Fruit fly (Drosophila melanogaster): ENCODE results near the gene Ccp84Ae.

Gene Ccp84Ae

DNA sequence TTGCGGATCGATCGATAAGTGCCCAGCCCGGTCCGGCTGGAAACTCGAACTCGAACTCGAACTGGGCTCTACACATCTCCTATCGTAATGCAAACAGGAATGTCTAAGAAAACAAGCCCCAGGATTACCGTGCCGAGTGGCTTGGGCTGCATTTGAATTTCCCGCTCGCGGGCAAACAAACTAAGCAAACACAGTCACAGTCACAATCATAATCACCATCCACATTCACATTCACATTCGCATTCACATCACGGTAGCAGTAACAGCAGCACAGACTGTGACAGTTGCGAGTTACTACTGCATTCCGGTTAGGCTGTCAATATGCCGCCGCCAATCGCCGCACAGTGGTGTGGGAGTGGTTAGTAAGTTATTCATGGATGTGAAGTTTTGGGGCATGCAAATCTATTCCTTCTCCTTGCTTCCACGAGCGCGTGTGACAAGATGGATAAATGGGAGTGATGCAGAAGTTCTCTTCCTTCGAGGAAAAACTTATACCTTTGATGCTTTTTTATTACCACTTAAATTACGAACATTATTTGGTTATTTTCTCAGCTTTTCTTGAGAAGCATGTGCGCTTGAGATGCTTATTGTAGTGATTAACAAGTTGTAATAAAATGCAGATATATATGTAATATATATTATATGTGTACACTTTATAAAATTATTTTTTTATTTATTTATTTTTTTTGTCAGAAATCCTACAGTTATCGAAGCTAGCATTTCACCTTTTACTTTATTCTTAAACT is 27.0 kb downstream of the Ccp84Ae start (continued):
- TF ChIP-seq eyg (GFP tag; optimal IDR thresholded peaks at IDR 0.05) (no peak), chm (GFP tag; IDR thresholded peaks at IDR 0.05) (0 out of 2 replicates have a peak, but pooled peaks have one; percentile 51), Sox100B (GFP tag; optimal IDR thresholded peaks at IDR 0.05) (peak; percentile 27), CG7928 (GFP tag; optimal IDR thresholded peaks at IDR 0.05) (no peak), Hr78 (GFP tag; optimal IDR thresholded peaks at IDR 0.05) (no peak), Bteb2 (GFP tag; optimal IDR thresholded peaks at IDR 0.05) (no peak), CG12391 (tag; optimal IDR thresholded peaks at IDR 0.05) (no peak), wdn (GFP tag; IDR thresholded peaks at IDR 0.05) (no peak), BEAF-32 (GFP tag; optimal IDR thresholded peaks at IDR 0.05) (no peak), CG16779 (GFP tag; IDR thresholded peaks at IDR 0.05) (no peak), Abd-B (GFP tag; optimal IDR thresholded peaks at IDR 0.05) (no peak), CG14014 (GFP tag; IDR thresholded peaks at IDR 0.05) (no peak), CG17186 (GFP tag; optimal IDR thresholded peaks at IDR 0.05) (no peak), Dek (tag; optimal IDR thresholded peaks at IDR 0.05) (no peak), Myb (GFP tag; optimal IDR thresholded peaks at IDR 0.05) (no peak), Scr (GFP tag; IDR thresholded peaks at IDR 0.05; ENCODE audit: partially characterized antibody) (no peak), gt (GFP tag; IDR thresholded peaks at IDR 0.05) (no peak), shn (GFP tag; optimal IDR thresholded peaks at IDR 0.05) (no peak), Kr (GFP tag; optimal IDR thresholded peaks at IDR 0.05) (no peak), CG8944 (GFP tag; optimal IDR thresholded peaks at IDR 0.05) (no peak), twi (tag; optimal IDR thresholded peaks at IDR 0.05) (no peak), CG17385 (GFP tag; optimal IDR thresholded peaks at IDR 0.05) (no peak), Fer2 (tag; optimal IDR thresholded peaks at IDR 0.05) (no peak), fru (optimal IDR thresholded peaks at IDR 0.05) (no peak), Neu2 (GFP tag; optimal IDR thresholded peaks at IDR 0.05; ENCODE audit: borderline replicate concordance) (peak; percentile 39), CkIIα-i1 (GFP tag; IDR thresholded peaks at IDR 0.05) (no peak), CG31224 (GFP tag; IDR thresholded peaks at IDR 0.05) (no peak), ap (GFP tag; IDR thresholded peaks at IDR 0.05) (no peak), CG6175 (GFP tag; IDR thresholded peaks at IDR 0.05) (no peak), CG3995 (GFP tag; optimal IDR thresholded peaks at IDR 0.05) (peak; percentile 95), Atf-2 (GFP tag; optimal IDR thresholded peaks at IDR 0.05) (no peak), Elba2 (GFP tag; optimal IDR thresholded peaks at IDR 0.05) (no peak), gsb (GFP tag; IDR thresholded peaks at IDR 0.05) (no peak), gsb-n (tag; optimal IDR thresholded peaks at IDR 0.05) (no peak), CG15011 (GFP tag; optimal IDR thresholded peaks at IDR 0.05) (no peak), CG2116 (GFP tag; optimal IDR thresholded peaks at IDR 0.05) (no peak), slou (GFP tag; optimal IDR thresholded peaks at IDR 0.05) (no peak), vfl (GFP tag; optimal IDR thresholded peaks at IDR 0.05) (no peak), CG13296 (GFP tag; optimal IDR thresholded peaks at IDR 0.05) (no peak), CG31365 (tag; optimal IDR thresholded peaks at IDR 0.05) (no peak), E2f1 (GFP tag; IDR thresholded peaks at IDR 0.05) (no peak), NFAT (GFP tag; IDR thresholded peaks at IDR 0.05) (no peak), CG17829 (tag; optimal IDR thresholded peaks at IDR 0.05) (no peak), al (GFP tag; IDR thresholded peaks at IDR 0.05) (no peak), CG8359 (GFP tag; optimal IDR thresholded peaks at IDR 0.05; ENCODE audit: borderline replicate concordance) (no peak), Tbp (GFP tag; optimal IDR thresholded peaks at IDR 0.05) (no peak), CG10321 (GFP tag; IDR thresholded peaks at IDR 0.05) (no peak), danr (GFP tag; IDR thresholded peaks at IDR 0.05) (no peak), Gsc (GFP tag; IDR thresholded peaks at IDR 0.05) (no peak), Camta (GFP tag; optimal IDR thresholded peaks at IDR 0.05) (no peak), fu2 (GFP tag; optimal IDR thresholded peaks at IDR 0.05) (no peak)
